Fruit fly (Drosophila melanogaster) whole organism, embryonic: ENCODE measurements around the gene CG11695.

ENCODE experiments used
- ATbp ChIP-seq: fragments of 200-800 bp; sonication (Bioruptor generic); optimal IDR thresholded peaks from 2 replicates; lab custom pipeline; 2017; ENCODE audit warnings: missing biosample characterization, mild to moderate bottlenecking, missing genetic modification characterization, missing genetic modification reagents
- Aef1 ChIP-seq: fragments of 200-800 bp; sonication (Bioruptor generic); IDR thresholded peaks from 3 replicates; pipeline ENCODE4 v1.3.6; 2022; ENCODE audit warnings: missing biosample characterization, missing genetic modification characterization
- Antp ChIP-seq: fragments of 200-800 bp; sonication (Bioruptor generic); optimal IDR thresholded peaks from 3 replicates; lab custom pipeline; 2016; ENCODE audit warnings: missing biosample characterization, missing genetic modification characterization
- CG11398 ChIP-seq: fragments of 200-800 bp; sonication (Bioruptor generic); optimal IDR thresholded peaks from 2 replicates; lab custom pipeline; 2016; ENCODE audit warnings: missing biosample characterization, missing genetic modification characterization
- CG13287 ChIP-seq: fragments of 200-800 bp; sonication (Bioruptor generic); IDR thresholded peaks from 2 replicates; pipeline ENCODE4 v1.3.6; 2022; ENCODE audit warnings: missing biosample characterization, missing genetic modification characterization; ENCODE audit not compliant: partially characterized antibody
- CG1602 ChIP-seq: fragments of 200-800 bp; sonication (Bioruptor generic); optimal IDR thresholded peaks from 3 replicates; lab custom pipeline; 2016; ENCODE audit warnings: missing biosample characterization, missing genetic modification characterization
- CG17359 ChIP-seq: fragments of 200-800 bp; sonication (Bioruptor generic); optimal IDR thresholded peaks from 3 replicates; lab custom pipeline; 2018; ENCODE audit warnings: missing biosample characterization, mild to moderate bottlenecking, missing genetic modification characterization, moderate library complexity
- CG18262 ChIP-seq: fragments of 200-800 bp; optimal IDR thresholded peaks from 3 replicates; lab custom pipeline; 2019; ENCODE audit warnings: missing biosample characterization, mild to moderate bottlenecking, missing genetic modification characterization, moderate library complexity
- CG2199 ChIP-seq: fragments of 200-800 bp; sonication (Bioruptor generic); IDR thresholded peaks from 3 replicates; pipeline ENCODE4 v1.3.6; 2022; ENCODE audit warnings: missing biosample characterization, missing genetic modification characterization
- CG2875 ChIP-seq: fragments of 200-800 bp; sonication (Bioruptor generic); optimal IDR thresholded peaks from 2 replicates; lab custom pipeline; 2017; ENCODE audit warnings: missing biosample characterization, mild to moderate bottlenecking, missing genetic modification characterization, missing genetic modification reagents
- CG30403 ChIP-seq: fragments of 200-800 bp; sonication (Bioruptor generic); optimal IDR thresholded peaks from 3 replicates; lab custom pipeline; 2016; ENCODE audit warnings: missing biosample characterization, missing genetic modification characterization
- CG3838 ChIP-seq: fragments of 200-800 bp; sonication (Bioruptor generic); optimal IDR thresholded peaks from 3 replicates; lab custom pipeline; 2016; ENCODE audit warnings: missing biosample characterization, missing genetic modification characterization
- CG4617 ChIP-seq: fragments of 200-800 bp; sonication (Bioruptor generic); optimal IDR thresholded peaks from 3 replicates; lab custom pipeline; 2016; ENCODE audit warnings: missing biosample characterization, missing genetic modification characterization, borderline replicate concordance
- CG4854 ChIP-seq: fragments of 200-800 bp; sonication (Bioruptor generic); optimal IDR thresholded peaks from 2 replicates; lab custom pipeline; 2016; ENCODE audit warnings: missing biosample characterization, missing genetic modification characterization, inconsistent platforms
- CG7271 ChIP-seq: fragments of 200-800 bp; sonication (Bioruptor generic); optimal IDR thresholded peaks from 2 replicates; lab custom pipeline; 2018; ENCODE audit warnings: missing biosample characterization, mild to moderate bottlenecking, missing genetic modification characterization, moderate library complexity
- CG8290 ChIP-seq, 3 experiments: fragments of 200-800 bp; sonication (Bioruptor generic); optimal IDR thresholded peaks; 2 replicates each; lab custom pipeline; 2016 to 2019; ENCODE audit warnings: missing biosample characterization in 3 of 3, missing genetic modification characterization in 3 of 3, mild to moderate bottlenecking in 2 of 3, moderate library complexity in 1 of 3
- CG9727 ChIP-seq: fragments of 200-800 bp; sonication (Bioruptor generic); optimal IDR thresholded peaks from 3 replicates; lab custom pipeline; 2017; ENCODE audit warnings: missing biosample characterization, mild to moderate bottlenecking, missing genetic modification characterization
- Camta ChIP-seq: fragments of 200-800 bp; sonication (Bioruptor generic); optimal IDR thresholded peaks from 2 replicates; lab custom pipeline; 2016; ENCODE audit warnings: missing biosample characterization, missing genetic modification characterization
- HLH3B ChIP-seq: fragments of 200-800 bp; sonication (Bioruptor generic); IDR thresholded peaks from 2 replicates; pipeline ENCODE4 v1.3.6; 2022; ENCODE audit warnings: missing biosample characterization, missing genetic modification characterization
- Hmr ChIP-seq: fragments of 200-800 bp; sonication (Bioruptor generic); optimal IDR thresholded peaks from 3 replicates; lab custom pipeline; 2017; ENCODE audit warnings: mild to moderate bottlenecking, missing biosample characterization, missing genetic modification reagents, missing genetic modification characterization
- Hr51 ChIP-seq, 2 experiments: fragments of 200-800 bp; sonication (Bioruptor generic); optimal IDR thresholded peaks; 2 replicates in 1 of 2; 3 replicates in 1 of 2; lab custom pipeline; 2016 to 2018; ENCODE audit warnings: missing biosample characterization in 2 of 2, missing genetic modification characterization in 2 of 2, mild to moderate bottlenecking in 1 of 2, moderate library complexity in 1 of 2
- Max ChIP-seq: fragments of 200-800 bp; sonication (Bioruptor generic); optimal IDR thresholded peaks from 2 replicates; lab custom pipeline; 2016; ENCODE audit warnings: missing biosample characterization, mild to moderate bottlenecking, missing genetic modification characterization
- Med ChIP-seq: fragments of 200-800 bp; sonication (Bioruptor generic); peaks from one replicate; lab custom pipeline; 2016; ENCODE audit warnings: missing biosample characterization, missing genetic modification characterization, mild to moderate bottlenecking, inconsistent platforms, moderate library complexity
- Nf-YA ChIP-seq: fragments of 200-800 bp; sonication (Bioruptor generic); IDR thresholded peaks from 2 replicates; pipeline ENCODE4 v1.3.6; 2022; ENCODE audit warnings: missing biosample characterization, missing genetic modification characterization
- Rfx ChIP-seq: fragments of 200-800 bp; sonication (Bioruptor generic); IDR thresholded peaks from 2 replicates; pipeline ENCODE4 v1.3.6; 2022; ENCODE audit warnings: missing biosample characterization, missing genetic modification characterization
- Rx ChIP-seq: fragments of 200-800 bp; sonication (Bioruptor generic); IDR thresholded peaks from 2 replicates; pipeline ENCODE4 v1.3.6; 2022; ENCODE audit warnings: missing biosample characterization, missing genetic modification characterization
- Side ChIP-seq: fragments of 200-800 bp; sonication (Bioruptor generic); optimal IDR thresholded peaks from 2 replicates; lab custom pipeline; 2016; ENCODE audit warnings: missing biosample characterization, missing genetic modification characterization
- Sox100B ChIP-seq: fragments of 200-800 bp; sonication (Bioruptor generic); optimal IDR thresholded peaks from 3 replicates; lab custom pipeline; 2018; ENCODE audit warnings: missing biosample characterization, mild to moderate bottlenecking, missing genetic modification characterization
- chinmo ChIP-seq: fragments of 200-800 bp; sonication (Bioruptor generic); IDR thresholded peaks from 4 replicates; pipeline ENCODE4 v1.3.6; 2022; ENCODE audit warnings: missing biosample characterization, missing genetic modification characterization; ENCODE audit not compliant: partially characterized antibody
- chm ChIP-seq: fragments of 200-800 bp; sonication (Bioruptor generic); IDR thresholded peaks from 2 replicates; pipeline ENCODE4 v1.3.6; 2022; ENCODE audit warnings: missing biosample characterization, missing genetic modification characterization
- chn ChIP-seq: fragments of 200-800 bp; sonication (Bioruptor generic); optimal IDR thresholded peaks from 2 replicates; lab custom pipeline; 2016; ENCODE audit warnings: missing biosample characterization, missing genetic modification characterization
- gcm ChIP-seq: fragments of 200-800 bp; sonication (Bioruptor generic); optimal IDR thresholded peaks from 2 replicates; lab custom pipeline; 2019; ENCODE audit warnings: missing biosample characterization, mild to moderate bottlenecking, missing genetic modification characterization, moderate library complexity
- hkb ChIP-seq, 2 experiments: fragments of 200-800 bp in 1 of 2; fragments of >200 bp in 1 of 2; sonication (Bioruptor generic) in 1 of 2; IDR thresholded peaks in 1 of 2; optimal IDR thresholded peaks in 1 of 2; 2 replicates each; pipeline versions ENCODE4 v1.3.6 to Lab custom; 2017 to 2022; ENCODE audit warnings: missing biosample characterization in 1 of 2, missing genetic modification characterization in 1 of 2
- lab ChIP-seq: fragments of 200-800 bp; sonication (Bioruptor generic); optimal IDR thresholded peaks from 3 replicates; lab custom pipeline; 2017; ENCODE audit warnings: missing biosample characterization, missing genetic modification characterization, mild to moderate bottlenecking, moderate library complexity, missing genetic modification reagents
- lilli ChIP-seq: fragments of 200-800 bp; sonication (Bioruptor generic); optimal IDR thresholded peaks from 3 replicates; lab custom pipeline; 2016; ENCODE audit warnings: missing biosample characterization, missing genetic modification characterization
- mam ChIP-seq: fragments of 200-800 bp; sonication (Bioruptor generic); optimal IDR thresholded peaks from 3 replicates; lab custom pipeline; 2016; ENCODE audit warnings: missing biosample characterization, missing genetic modification characterization
- mld ChIP-seq: fragments of 200-800 bp; sonication (Bioruptor generic); IDR thresholded peaks from 3 replicates; pipeline ENCODE4 v1.3.6; 2022; ENCODE audit warnings: missing biosample characterization, missing genetic modification characterization; ENCODE audit not compliant: partially characterized antibody
- otp ChIP-seq: fragments of 200-800 bp; sonication (Bioruptor generic); IDR thresholded peaks from 3 replicates; pipeline ENCODE4, ENCODE4 v1.3.6; 2022; ENCODE audit warnings: missing biosample characterization, missing genetic modification characterization
- pnt ChIP-seq: fragments of 200-800 bp; sonication (Bioruptor generic); optimal IDR thresholded peaks from 3 replicates; lab custom pipeline; 2016; ENCODE audit warnings: missing biosample characterization, missing genetic modification characterization
- prd ChIP-seq, 3 experiments: fragments of >200 bp in 2 of 3; fragments of 200-800 bp in 1 of 3; sonication (Bioruptor generic) in 1 of 3; optimal IDR thresholded peaks in 2 of 3; IDR thresholded peaks in 1 of 3; 2 replicates in 2 of 3; 3 replicates in 1 of 3; pipeline versions ENCODE4 v1.3.6 to Lab custom; 2017 to 2022; ENCODE audit warnings: missing biosample characterization in 1 of 3, missing genetic modification characterization in 1 of 3
- ranshi ChIP-seq: fragments of 200-800 bp; sonication (Bioruptor generic); IDR thresholded peaks from 2 replicates; pipeline ENCODE4 v1.3.6; 2022; ENCODE audit warnings: missing biosample characterization, missing genetic modification characterization
- repo ChIP-seq: fragments of 200-800 bp; sonication (Bioruptor generic); optimal IDR thresholded peaks from 2 replicates; lab custom pipeline; 2016; ENCODE audit warnings: missing biosample characterization, missing genetic modification characterization
- sc ChIP-seq, 3 experiments: fragments of >200 bp in 2 of 3; fragments of 200-800 bp in 1 of 3; sonication (Bioruptor generic) in 1 of 3; optimal IDR thresholded peaks; 2 replicates in 2 of 3; 3 replicates in 1 of 3; lab custom pipeline; 2017; ENCODE audit warnings: mild to moderate bottlenecking in 1 of 3, missing biosample characterization in 1 of 3, missing genetic modification characterization in 1 of 3, missing genetic modification reagents in 1 of 3
- sisA ChIP-seq: fragments of 200-800 bp; sonication (Bioruptor generic); IDR thresholded peaks from 2 replicates; pipeline ENCODE4 v1.3.6; 2022; ENCODE audit warnings: missing biosample characterization, missing genetic modification characterization
- toy ChIP-seq: fragments of 200-800 bp; sonication (Bioruptor generic); IDR thresholded peaks from 2 replicates; pipeline ENCODE4 v1.3.6; 2022; ENCODE audit warnings: missing biosample characterization, missing genetic modification characterization
- zfh1 ChIP-seq: fragments of 200-800 bp; sonication (Bioruptor generic); IDR thresholded peaks from 3 replicates; pipeline ENCODE4 v1.3.6; 2022; ENCODE audit warnings: missing biosample characterization, missing genetic modification characterization

Gene CG11695

dm6 chrX:11546941-11547340 lies 29.7 kb upstream of the CG11695 start (continued):
- TF ChIP-seq toy (GFP tag; lab: Robert Waterston, UW) (no peak), CG4617 (GFP tag; lab: Kevin White, UChicago) (no peak), chinmo (GFP tag; lab: Robert Waterston, UW) (0 out of 4 replicates have a peak, but pooled peaks have one; percentile 44)

DNA sequence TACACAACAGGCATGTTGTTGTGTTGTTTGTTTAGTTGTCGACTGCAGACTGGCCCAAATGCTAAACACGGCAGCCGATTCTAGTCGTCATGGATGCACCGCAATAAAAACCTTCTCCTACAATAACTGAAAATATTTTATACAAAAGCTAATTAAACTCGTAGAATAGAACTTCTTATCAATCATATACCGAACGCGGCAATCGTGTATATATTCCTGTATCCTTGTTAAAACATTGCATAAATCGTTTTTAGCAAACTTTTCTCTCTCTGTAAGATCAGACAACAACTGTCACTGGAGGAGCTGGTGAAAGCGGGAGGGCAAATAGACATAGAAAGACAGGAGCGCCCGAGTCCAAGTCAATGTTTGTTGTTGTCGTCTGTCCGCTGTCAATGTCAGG lies 28.0 kb upstream of the CG11695 start:
- TF ChIP-seq CG7271 (tag; lab: Kevin White, UChicago) = no peak
- peak; percentile 21; the same call in 1 of the 2 replicates for TF ChIP-seq sisA (GFP tag; lab: Robert Waterston, UW)
- TF ChIP-seq CG17359 (tag; lab: Kevin White, UChicago) = peak; percentile 47
- TF ChIP-seq mld (GFP tag; lab: Robert Waterston, UW) = no peak
- TF ChIP-seq Sox100B (GFP tag; lab: Kevin White, UChicago) = peak; percentile 10
- TF ChIP-seq Hr51 (GFP tag; optimal IDR thresholded peaks at IDR 0.05; lab: Kevin White, UChicago) = peak; percentile 30 to 38
- TF ChIP-seq Med = peak; percentile 85
- TF ChIP-seq Side = peak; percentile 26
- TF ChIP-seq zfh1 (GFP tag; lab: Robert Waterston, UW) = 0 out of 3 replicates have a peak, but pooled peaks have one; percentile 30
- no peak for TF ChIP-seq gcm (GFP tag; lab: Kevin White, UChicago)
- peak; percentile 7 for TF ChIP-seq Antp (GFP tag; lab: Kevin White, UChicago)
- peak; percentile 38 for TF ChIP-seq repo (GFP tag; lab: Kevin White, UChicago)
- no peak for TF ChIP-seq Nf-YA (GFP tag; lab: Robert Waterston, UW)
- peak; percentile 10 for TF ChIP-seq Hmr (GFP tag; lab: Kevin White, UChicago)
- TF ChIP-seq CG8290 (GFP tag; optimal IDR thresholded peaks at IDR 0.05; lab: Kevin White, UChicago) = no peak
- TF ChIP-seq CG8290 (tag; optimal IDR thresholded peaks at IDR 0.05; lab: Kevin White, UChicago) = peak in 1 of 2 experiments; percentile 11
- no peak for TF ChIP-seq CG13287 (GFP tag; lab: Robert Waterston, UW)
- peak; percentile 20; the same call in 1 of the 2 replicates for TF ChIP-seq ranshi (GFP tag; lab: Robert Waterston, UW)
- TF ChIP-seq chn (GFP tag; lab: Kevin White, UChicago) = peak; percentile 27
- no peak for TF ChIP-seq CG2199
- peak; percentile 37; the same call in 1 of the 2 replicates for TF ChIP-seq Rfx (GFP tag; lab: Robert Waterston, UW)
- peak; percentile 43 for TF ChIP-seq pnt
- TF ChIP-seq HLH3B = 0 out of 2 replicates have a peak, but pooled peaks have one; percentile 10
- peak; percentile 54 for TF ChIP-seq CG9727 (GFP tag; lab: Kevin White, UChicago)
- peak; percentile 15 for TF ChIP-seq ATbp
- peak; percentile 46 for TF ChIP-seq lilli (GFP tag; lab: Kevin White, UChicago)
- TF ChIP-seq chm (GFP tag; lab: Robert Waterston, UW) = 0 out of 2 replicates have a peak, but pooled peaks have one; percentile 14
- peak; percentile 3 for TF ChIP-seq CG2875 (GFP tag; lab: Kevin White, UChicago)
- TF ChIP-seq CG4854 = no peak
- TF ChIP-seq Max = peak; percentile 15
- TF ChIP-seq CG11398 (GFP tag; lab: Kevin White, UChicago) = peak; percentile 50
- peak; percentile 13 for TF ChIP-seq mam (GFP tag; lab: Kevin White, UChicago)
- TF ChIP-seq lab (GFP tag; lab: Kevin White, UChicago) = peak; percentile 29
- no peak for TF ChIP-seq hkb (optimal IDR thresholded peaks at IDR 0.05; lab: Kevin White, UChicago)
- TF ChIP-seq hkb (GFP tag; IDR thresholded peaks at IDR 0.05; lab: Robert Waterston, UW) = peak; percentile 52; the same call in 1 of the 2 replicates
- no peak for TF ChIP-seq Aef1 (GFP tag; lab: Robert Waterston, UW)
- no peak for TF ChIP-seq prd (optimal IDR thresholded peaks at IDR 0.05; lab: Kevin White, UChicago)
- TF ChIP-seq prd (GFP tag; IDR thresholded peaks at IDR 0.05; lab: Robert Waterston, UW) = no peak; the same call in 2 of the 3 replicates
- TF ChIP-seq CG3838 (GFP tag; lab: Kevin White, UChicago) = peak; percentile 43
- peak; percentile 69 for TF ChIP-seq CG18262 (tag; lab: Kevin White, UChicago)
- peak; percentile 34 for TF ChIP-seq CG30403
- TF ChIP-seq Rx (GFP tag; lab: Robert Waterston, UW) = peak; percentile 25; the same call in 1 of the 2 replicates
- TF ChIP-seq otp = peak; percentile 30; the same call in 1 of the 3 replicates
- no peak for TF ChIP-seq sc (optimal IDR thresholded peaks at IDR 0.05; lab: Kevin White, UChicago)
- no peak for TF ChIP-seq sc (GFP tag; optimal IDR thresholded peaks at IDR 0.05; lab: Kevin White, UChicago)
- TF ChIP-seq CG1602 (GFP tag; lab: Kevin White, UChicago) = peak; percentile 11
- TF ChIP-seq Camta (GFP tag; lab: Kevin White, UChicago) = peak; percentile 46
